Worm (Caenorhabditis elegans) whole organism, L3 larva: ENCODE data around the gene tdp-1.

Experiments used
- ZK546.5 ChIP-seq: sonication (generic microtip); optimal IDR thresholded peaks from 2 replicates; lab custom pipeline; 2017; ENCODE audit warnings: missing biosample characterization, missing genetic modification characterization
- aly-2 ChIP-seq: fragments of 150-350 bp; optimal IDR thresholded peaks from 2 replicates; lab custom pipeline; 2014; ENCODE audit warnings: missing biosample characterization, missing genetic modification characterization
- ceh-82 ChIP-seq: fragments of 150-350 bp; optimal IDR thresholded peaks from 2 replicates; lab custom pipeline; 2014; ENCODE audit warnings: missing biosample characterization, missing genetic modification characterization
- egl-27 ChIP-seq: sonication (generic microtip); optimal IDR thresholded peaks from 4 replicates; lab custom pipeline; 2017; ENCODE audit warnings: missing biosample characterization, missing genetic modification reagents, missing genetic modification characterization
- elt-3 ChIP-seq, 3 experiments: fragments of 150-350 bp in 1 of 3; sonication (generic microtip) in 2 of 3; optimal IDR thresholded peaks; 2 replicates in 2 of 3; 4 replicates in 1 of 3; lab custom pipeline; 2014 to 2017; ENCODE audit warnings: missing biosample characterization in 3 of 3, missing genetic modification characterization in 3 of 3
- unc-39 ChIP-seq: sonication (generic microtip); optimal IDR thresholded peaks from 4 replicates; lab custom pipeline; 2017; ENCODE audit warnings: missing biosample characterization, missing genetic modification characterization

ce11 chrII:9013341-9013740 is 15.7 kb downstream of the tdp-1 start:
- TF ChIP-seq ZK546.5 (tag; lab: Kevin White, UChicago) = no peak
- TF ChIP-seq elt-3 (tag; optimal IDR thresholded peaks at IDR 0.05; lab: Kevin White, UChicago) = no peak
- TF ChIP-seq aly-2 (tag; lab: Kevin White, UChicago) = no peak
- no peak for TF ChIP-seq ceh-82
- TF ChIP-seq unc-39 = no peak
- no peak for TF ChIP-seq egl-27 (tag; lab: Kevin White, UChicago)
